Worm (Caenorhabditis elegans) whole organism, mixed stage, embryonic: ENCODE data around the gene ctsa-3.1.

Experiments used
- ceh-83 ChIP-seq: fragments of 200-800 bp; sonication (Bioruptor generic); optimal IDR thresholded peaks from 2 replicates; lab custom pipeline; 2018; ENCODE audit warnings: mild to moderate bottlenecking, missing genetic modification characterization, missing compliant biosample characterization
- drap-1 ChIP-seq: fragments of 200-800 bp; sonication (Bioruptor generic); optimal IDR thresholded peaks from 3 replicates; lab custom pipeline; 2018; ENCODE audit warnings: mild to moderate bottlenecking, missing genetic modification characterization, missing compliant biosample characterization
- ham-2 ChIP-seq: fragments of 200-800 bp; sonication (Bioruptor generic); optimal IDR thresholded peaks from 2 replicates; lab custom pipeline; 2018; ENCODE audit warnings: mild to moderate bottlenecking, missing genetic modification characterization, missing compliant biosample characterization
- hlh-1 ChIP-seq: fragments of 150-350 bp; optimal IDR thresholded peaks from 2 replicates; lab custom pipeline; 2014; ENCODE audit warnings: missing biosample characterization, missing genetic modification reagents, missing genetic modification characterization
- lin-13 ChIP-seq: fragments of 150-350 bp; optimal IDR thresholded peaks from 2 replicates; lab custom pipeline; 2014; ENCODE audit warnings: missing biosample characterization, missing genetic modification characterization
- lin-32 ChIP-seq: fragments of 200-800 bp; sonication (Bioruptor generic); optimal IDR thresholded peaks from 2 replicates; lab custom pipeline; 2018; ENCODE audit warnings: mild to moderate bottlenecking, missing genetic modification characterization, missing compliant biosample characterization
- nhr-12 ChIP-seq: fragments of 150-350 bp; optimal IDR thresholded peaks from 2 replicates; lab custom pipeline; 2014; ENCODE audit warnings: missing biosample characterization, missing genetic modification characterization
- nhr-76 ChIP-seq: sonication (generic microtip); optimal IDR thresholded peaks from 2 replicates; lab custom pipeline; 2017; ENCODE audit warnings: missing biosample characterization, missing genetic modification characterization
- sem-2 ChIP-seq: fragments of 200-800 bp; sonication (Bioruptor generic); optimal IDR thresholded peaks from 2 replicates; lab custom pipeline; 2018; ENCODE audit warnings: mild to moderate bottlenecking, missing genetic modification characterization, missing compliant biosample characterization
- snpc-4 ChIP-seq: fragments of 150-350 bp; optimal IDR thresholded peaks from 2 replicates; lab custom pipeline; 2014; ENCODE audit warnings: missing biosample characterization, missing genetic modification characterization
- sptf-1 ChIP-seq: sonication (generic microtip); optimal IDR thresholded peaks from 2 replicates; lab custom pipeline; 2017; ENCODE audit warnings: mild to moderate bottlenecking, missing genetic modification characterization, moderate library complexity, missing compliant biosample characterization
- tbx-8 ChIP-seq: fragments of 200-800 bp; sonication (Bioruptor generic); optimal IDR thresholded peaks from 2 replicates; lab custom pipeline; 2018; ENCODE audit warnings: mild to moderate bottlenecking, missing genetic modification characterization, moderate library complexity, missing compliant biosample characterization
- unc-120 ChIP-seq: sonication (generic microtip); optimal IDR thresholded peaks from 2 replicates; lab custom pipeline; 2017; ENCODE audit warnings: missing genetic modification characterization, missing compliant biosample characterization; ENCODE audit not compliant: poor library complexity, severe bottlenecking
- unc-39 ChIP-seq: fragments of 150-350 bp; optimal IDR thresholded peaks from 2 replicates; lab custom pipeline; 2014; ENCODE audit warnings: missing biosample characterization, missing genetic modification characterization
- unc-62 ChIP-seq: fragments of 150-350 bp; optimal IDR thresholded peaks from 2 replicates; lab custom pipeline; 2014; ENCODE audit warnings: missing biosample characterization, missing genetic modification reagents, missing genetic modification characterization
- ztf-11 ChIP-seq: fragments of 150-350 bp; optimal IDR thresholded peaks from 2 replicates; lab custom pipeline; 2014; ENCODE audit warnings: missing biosample characterization, missing genetic modification characterization

Gene ctsa-3.1

ce11 chrII:7280584-7280983 lies 47.9 kb downstream of the ctsa-3.1 start:
- TF ChIP-seq snpc-4 (tag; lab: Kevin White, UChicago) (no peak), drap-1 (no peak), hlh-1 (tag; lab: Kevin White, UChicago) (no peak), sptf-1 (tag; lab: Kevin White, UChicago) (no peak), nhr-76 (tag; lab: Kevin White, UChicago) (no peak), lin-13 (tag; lab: Kevin White, UChicago) (no peak), ham-2 (GFP tag; lab: Kevin White, UChicago) (no peak), unc-39 (tag; lab: Kevin White, UChicago) (no peak), sem-2 (GFP tag; lab: Kevin White, UChicago) (no peak), nhr-12 (tag; lab: Kevin White, UChicago) (no peak)

ce11 chrII:7283063-7283462 lies 50.4 kb downstream of the ctsa-3.1 start:
- no peak for TF ChIP-seq ceh-83 (GFP tag; lab: Kevin White, UChicago)
- no peak for TF ChIP-seq tbx-8 (GFP tag; lab: Kevin White, UChicago)
- no peak for TF ChIP-seq lin-13 (tag; lab: Kevin White, UChicago)
- no peak for TF ChIP-seq ham-2 (GFP tag; lab: Kevin White, UChicago)
- no peak for TF ChIP-seq nhr-12 (tag; lab: Kevin White, UChicago)
- TF ChIP-seq ztf-11 (tag; lab: Kevin White, UChicago), result no peak
- TF ChIP-seq unc-120 (tag; lab: Kevin White, UChicago), result no peak
- no peak for TF ChIP-seq unc-62
- no peak for TF ChIP-seq sem-2 (GFP tag; lab: Kevin White, UChicago)
- TF ChIP-seq lin-32 (GFP tag; lab: Kevin White, UChicago), result no peak
